Worm (Caenorhabditis elegans) whole organism, early embryonic: Measurements from ENCODE around the gene R04D3.2.

ENCODE experiments used
- B0310.2 ChIP-seq: sonication (generic microtip); optimal IDR thresholded peaks from 2 replicates; lab custom pipeline; 2016; ENCODE audit warnings: mild to moderate bottlenecking, missing genetic modification characterization, missing compliant biosample characterization
- F13C5.2 ChIP-seq: sonication (generic microtip); optimal IDR thresholded peaks from 2 replicates; lab custom pipeline; 2017; ENCODE audit warnings: mild to moderate bottlenecking, missing genetic modification characterization, inconsistent platforms, missing compliant biosample characterization
- aly-1 ChIP-seq: sonication (generic microtip); optimal IDR thresholded peaks from 2 replicates; lab custom pipeline; 2016; ENCODE audit warnings: missing genetic modification characterization, missing compliant biosample characterization
- ama-1 ChIP-seq: fragments of 150-350 bp; optimal IDR thresholded peaks from 2 replicates; lab custom pipeline; 2014
- ceh-13 ChIP-seq: fragments of 200-800 bp; sonication (Bioruptor generic); optimal IDR thresholded peaks from 2 replicates; lab custom pipeline; 2018; ENCODE audit warnings: mild to moderate bottlenecking, missing genetic modification characterization, missing compliant biosample characterization
- ceh-36 ChIP-seq: sonication (generic microtip); optimal IDR thresholded peaks from 2 replicates; lab custom pipeline; 2016; ENCODE audit warnings: missing genetic modification characterization, inconsistent platforms, missing compliant biosample characterization
- ets-7 ChIP-seq: sonication (generic microtip); optimal IDR thresholded peaks from 2 replicates; lab custom pipeline; 2016; ENCODE audit warnings: missing genotype, missing genetic modification characterization, missing compliant biosample characterization
- flt-1 ChIP-seq: fragments of 200-800 bp; sonication (Bioruptor generic); IDR thresholded peaks from 2 replicates; pipeline ENCODE4 v1.3.6; 2022; ENCODE audit warnings: missing genetic modification characterization, missing compliant biosample characterization
- hmbx-1 ChIP-seq: sonication (generic microtip); optimal IDR thresholded peaks from 2 replicates; lab custom pipeline; 2016; ENCODE audit warnings: mild to moderate bottlenecking, missing genetic modification characterization, missing compliant biosample characterization
- hmg-4 ChIP-seq: fragments of 200-800 bp; sonication (Bioruptor generic); optimal IDR thresholded peaks from 2 replicates; lab custom pipeline; 2018; ENCODE audit warnings: mild to moderate bottlenecking, missing genetic modification characterization, missing compliant biosample characterization
- hnd-1 ChIP-seq: sonication (generic microtip); optimal IDR thresholded peaks from 2 replicates; lab custom pipeline; 2016; ENCODE audit warnings: missing genetic modification characterization, missing compliant biosample characterization
- pes-1 ChIP-seq: fragments of 200-800 bp; sonication (Bioruptor generic); IDR thresholded peaks from 2 replicates; pipeline ENCODE4 v1.3.6; 2022; ENCODE audit warnings: missing genetic modification reagents, missing genetic modification characterization, missing compliant biosample characterization
- scrt-1 ChIP-seq: fragments of 200-800 bp; sonication (Bioruptor generic); IDR thresholded peaks from 2 replicates; pipeline ENCODE4 v1.3.6; 2022; ENCODE audit warnings: missing genetic modification characterization, missing compliant biosample characterization
- sea-1 ChIP-seq: fragments of 200-800 bp; sonication (Bioruptor generic); conservative IDR thresholded peaks from 2 replicates; pipeline ENCODE4 v1.3.6; 2022; ENCODE audit warnings: missing genetic modification characterization, missing compliant biosample characterization
- tbx-11 ChIP-seq: fragments of 200-800 bp; sonication (Bioruptor generic); IDR thresholded peaks from 2 replicates; pipeline ENCODE4 v1.3.6; 2022; ENCODE audit warnings: missing genetic modification characterization, missing compliant biosample characterization
- tbx-37 ChIP-seq: fragments of 200-800 bp; sonication (Bioruptor generic); conservative IDR thresholded peaks from 2 replicates; pipeline ENCODE4 v1.3.6; 2022; ENCODE audit warnings: missing genetic modification reagents, missing genetic modification characterization, missing compliant biosample characterization
- tra-4 ChIP-seq: sonication (generic microtip); optimal IDR thresholded peaks from 2 replicates; lab custom pipeline; 2017; ENCODE audit warnings: missing genetic modification characterization, missing compliant biosample characterization

R04D3.2 gene

ce11 chrX:13245090-13245489, 41.3 kb downstream of the R04D3.2 start, which contains the start of gene hpl-1:
Gene hpl-1, plus strand, starts transcription at chrX:13245390.
- TF ChIP-seq B0310.2 (tag; lab: Kevin White, UChicago) = no peak
- TF ChIP-seq ets-7 = no peak
- no peak for TF ChIP-seq hmbx-1 (tag; lab: Kevin White, UChicago)
- TF ChIP-seq tbx-37 (GFP tag; lab: Robert Waterston, UW) = no peak
- no peak for TF ChIP-seq tbx-11 (GFP tag; lab: Robert Waterston, UW)
- no peak for TF ChIP-seq ama-1 (lab: Kevin White, UChicago)
- TF ChIP-seq flt-1 (GFP tag; lab: Robert Waterston, UW) = no peak

- TF ChIP-seq ama-1 (lab: Kevin White, UChicago) (no peak), hmbx-1 (tag; lab: Kevin White, UChicago) (no peak), scrt-1 (GFP tag; lab: Robert Waterston, UW) (no peak), ceh-36 (tag; lab: Kevin White, UChicago) (no peak), ets-7 (no peak), tbx-37 (GFP tag; lab: Robert Waterston, UW) (no peak), tra-4 (tag; lab: Kevin White, UChicago) (no peak), B0310.2 (tag; lab: Kevin White, UChicago) (no peak), aly-1 (no peak)
These were observed 44.2 kb downstream of the R04D3.2 start, which contains the start of gene K08H2.5 for ce11 chrX:13242231-13242630. Gene K08H2.5, minus strand, starts transcription at chrX:13242331.

- TF ChIP-seq tbx-37 (GFP tag; lab: Robert Waterston, UW) = no peak
- TF ChIP-seq sea-1 = no peak
- no peak for TF ChIP-seq F13C5.2
- TF ChIP-seq scrt-1 (GFP tag; lab: Robert Waterston, UW) = no peak
- TF ChIP-seq flt-1 (GFP tag; lab: Robert Waterston, UW) = no peak
- no peak for TF ChIP-seq ceh-36 (tag; lab: Kevin White, UChicago)
- TF ChIP-seq hmbx-1 (tag; lab: Kevin White, UChicago) = no peak
- no peak for TF ChIP-seq ets-7
- no peak for TF ChIP-seq B0310.2 (tag; lab: Kevin White, UChicago)
- TF ChIP-seq ceh-13 (GFP tag; lab: Kevin White, UChicago) = no peak
- TF ChIP-seq tra-4 (tag; lab: Kevin White, UChicago) = no peak
- no peak for TF ChIP-seq hnd-1
- TF ChIP-seq hmg-4 = no peak
- TF ChIP-seq pes-1 = no peak
- no peak for TF ChIP-seq tbx-11 (GFP tag; lab: Robert Waterston, UW)
- TF ChIP-seq ama-1 (lab: Kevin White, UChicago) = no peak
- no peak for TF ChIP-seq aly-1
These were observed 48.2 kb downstream of the R04D3.2 start, which contains the start of gene K08H2.4 for ce11 chrX:13238197-13238596. Gene K08H2.4, plus strand, starts transcription at chrX:13238497.

ce11 chrX:13237102-13237501, 49.3 kb downstream of the R04D3.2 start, which contains the start of gene K08H2.3:
Gene K08H2.3, plus strand, starts transcription at chrX:13237402.
- TF ChIP-seq sea-1 = no peak
- no peak for TF ChIP-seq ama-1 (lab: Kevin White, UChicago)
- no peak for TF ChIP-seq ets-7
- TF ChIP-seq tbx-37 (GFP tag; lab: Robert Waterston, UW) = no peak
- TF ChIP-seq ceh-36 (tag; lab: Kevin White, UChicago) = no peak
- TF ChIP-seq pes-1 = no peak
